Worm (Caenorhabditis elegans): ENCODE data around the gene fbxb-59.

ce11 chrV:20237429-20237828 lies 31.4 kb upstream of the fbxb-59 start, which contains the start of gene sld-5:
- TF ChIP-seq flt-1 (GFP tag; IDR thresholded peaks at IDR 0.05) (no peak), ztf-29 (GFP tag; IDR thresholded peaks at IDR 0.05) (no peak), med-1 (GFP tag; optimal IDR thresholded peaks at IDR 0.05; ENCODE audit: insufficient read depth) (no peak), tab-1 (GFP tag; IDR thresholded peaks at IDR 0.05) (no peak), ref-1 (GFP tag; conservative IDR thresholded peaks at IDR 0.05) (no peak)
